Fruit fly (Drosophila melanogaster): ENCODE data around the gene AdipoR.

DNA sequence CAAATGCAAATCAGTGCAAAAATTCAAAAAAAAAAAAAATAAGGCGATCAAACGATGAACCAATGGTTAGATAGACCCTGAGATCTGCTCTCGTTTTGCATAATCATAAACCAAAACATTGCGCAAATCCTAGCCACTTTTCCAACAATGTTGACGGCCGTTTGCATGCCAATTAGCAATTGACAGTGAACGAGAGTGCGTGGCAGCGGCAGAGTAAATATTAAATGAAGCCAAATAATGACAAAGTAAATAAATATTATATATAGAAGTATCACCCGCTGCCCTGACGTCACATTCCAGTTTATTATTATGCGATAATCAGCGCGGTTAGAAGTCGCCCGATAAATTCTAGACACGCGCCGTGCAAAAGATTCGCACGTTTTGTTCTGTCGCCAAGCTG is 11.7 kb downstream of the AdipoR start:
- TF ChIP-seq usp (GFP tag; optimal IDR thresholded peaks at IDR 0.05): no peak
- no peak for TF ChIP-seq CG8478 (optimal IDR thresholded peaks at IDR 0.05)
- TF ChIP-seq psq (optimal IDR thresholded peaks at IDR 0.05): no peak
- no peak for TF ChIP-seq Dll (optimal IDR thresholded peaks at IDR 0.05)
- TF ChIP-seq EcR (GFP tag; optimal IDR thresholded peaks at IDR 0.05): no peak

Measured in whole organism.